Fruit fly (Drosophila melanogaster) whole organism: ENCODE data around the gene CG6738.

ENCODE experiments used
- EcR ChIP-seq, 2 experiments: fragments of >200 bp; optimal IDR thresholded peaks; 2 replicates each; lab custom pipeline; 2017; ENCODE audit warnings: missing biosample characterization in 2 of 2, missing genetic modification characterization in 2 of 2, missing genetic modification reagents in 2 of 2
- pan ChIP-seq: fragments of >200 bp; optimal IDR thresholded peaks from 2 replicates; lab custom pipeline; 2017
- psq ChIP-seq: fragments of >200 bp; optimal IDR thresholded peaks from 2 replicates; lab custom pipeline; 2017
- usp ChIP-seq: fragments of >200 bp; optimal IDR thresholded peaks from 2 replicates; lab custom pipeline; 2017; ENCODE audit warnings: missing biosample characterization, missing genetic modification characterization, mixed read lengths

- TF ChIP-seq usp (GFP tag; lab: Kevin White, UChicago) (no peak), EcR (GFP tag; optimal IDR thresholded peaks at IDR 0.05; lab: Kevin White, UChicago) (no peak), psq (lab: Kevin White, UChicago) (no peak), pan (no peak)
These were observed 45.4 kb upstream of the CG6738 start, which contains the start of gene p53 for dm6 chr3R:23053936-23054335.
